Worm (Caenorhabditis elegans) whole organism, late embryonic: ENCODE data around the gene W07G4.5.

Experiments
- C08G9.2 ChIP-seq: sonication (generic microtip); optimal IDR thresholded peaks from 2 replicates; lab custom pipeline; 2016; ENCODE audit warnings: mild to moderate bottlenecking, missing genetic modification characterization, moderate library complexity, missing compliant biosample characterization
- C38D4.7 ChIP-seq: fragments of 200-800 bp; sonication (Bioruptor generic); optimal IDR thresholded peaks from 2 replicates; lab custom pipeline; 2018; ENCODE audit warnings: mild to moderate bottlenecking, missing genetic modification characterization, moderate library complexity, missing compliant biosample characterization
- F13H6.1 ChIP-seq: sonication (generic microtip); optimal IDR thresholded peaks from 2 replicates; lab custom pipeline; 2016; ENCODE audit warnings: missing genetic modification characterization, missing compliant biosample characterization
- K09A11.1 ChIP-seq: sonication (generic microtip); optimal IDR thresholded peaks from 2 replicates; lab custom pipeline; 2017; ENCODE audit warnings: antibody characterized with exemption, mild to moderate bottlenecking, missing genetic modification characterization, missing compliant biosample characterization; ENCODE audit not compliant: insufficient read depth
- ceh-14 ChIP-seq: sonication (generic microtip); optimal IDR thresholded peaks from 2 replicates; lab custom pipeline; 2016; ENCODE audit warnings: missing genotype, missing genetic modification characterization, missing compliant biosample characterization
- ceh-2 ChIP-seq: sonication (generic microtip); optimal IDR thresholded peaks from 2 replicates; lab custom pipeline; 2016; ENCODE audit warnings: missing genotype, missing genetic modification characterization, missing compliant biosample characterization
- ceh-24 ChIP-seq: sonication (generic microtip); optimal IDR thresholded peaks from 2 replicates; lab custom pipeline; 2016; ENCODE audit warnings: mild to moderate bottlenecking, missing genetic modification characterization, missing compliant biosample characterization
- ceh-31 ChIP-seq: sonication (generic microtip); optimal IDR thresholded peaks from 2 replicates; lab custom pipeline; 2016; ENCODE audit warnings: missing genetic modification characterization, missing compliant biosample characterization
- ceh-34 ChIP-seq: sonication (generic microtip); optimal IDR thresholded peaks from 2 replicates; lab custom pipeline; 2016; ENCODE audit warnings: mild to moderate bottlenecking, missing genetic modification characterization, missing compliant biosample characterization
- ceh-6 ChIP-seq: fragments of 200-800 bp; sonication (Bioruptor generic); optimal IDR thresholded peaks from 2 replicates; lab custom pipeline; 2018; ENCODE audit warnings: mild to moderate bottlenecking, missing genetic modification characterization, missing compliant biosample characterization
- che-1 ChIP-seq: sonication (generic microtip); optimal IDR thresholded peaks from 2 replicates; lab custom pipeline; 2016; ENCODE audit warnings: mild to moderate bottlenecking, missing genetic modification characterization, missing compliant biosample characterization
- elt-2 ChIP-seq: sonication (generic microtip); optimal IDR thresholded peaks from 2 replicates; lab custom pipeline; 2016; ENCODE audit warnings: missing genetic modification reagents, missing genetic modification characterization, missing compliant biosample characterization
- eyg-1 ChIP-seq: sonication (generic microtip); optimal IDR thresholded peaks from 2 replicates; lab custom pipeline; 2016; ENCODE audit warnings: missing genotype, missing genetic modification characterization, missing compliant biosample characterization
- fkh-10 ChIP-seq: fragments of 150-350 bp; optimal IDR thresholded peaks from 2 replicates; lab custom pipeline; 2014; ENCODE audit warnings: missing biosample characterization, missing genetic modification reagents, missing genetic modification characterization
- fkh-6 ChIP-seq: sonication (generic microtip); optimal IDR thresholded peaks from 2 replicates; lab custom pipeline; 2016; ENCODE audit warnings: missing genetic modification characterization, missing compliant biosample characterization
- hlh-30 ChIP-seq: sonication (generic microtip); optimal IDR thresholded peaks from 2 replicates; lab custom pipeline; 2017; ENCODE audit warnings: antibody characterized with exemption, missing genetic modification characterization, missing compliant biosample characterization; ENCODE audit not compliant: insufficient read depth
- hlh-8 ChIP-seq: sonication (generic microtip); optimal IDR thresholded peaks from 2 replicates; lab custom pipeline; 2016; ENCODE audit warnings: missing genotype, missing genetic modification characterization, missing compliant biosample characterization
- lim-6 ChIP-seq: sonication (generic microtip); optimal IDR thresholded peaks from 2 replicates; lab custom pipeline; 2016; ENCODE audit warnings: missing genetic modification characterization, missing compliant biosample characterization
- madf-2 ChIP-seq: sonication (generic microtip); optimal IDR thresholded peaks from 2 replicates; lab custom pipeline; 2017; ENCODE audit warnings: missing genetic modification characterization, missing compliant biosample characterization
- mec-3 ChIP-seq: sonication (generic microtip); optimal IDR thresholded peaks from 2 replicates; lab custom pipeline; 2016; ENCODE audit warnings: borderline replicate concordance, missing genetic modification characterization, missing compliant biosample characterization
- nhr-232 ChIP-seq: sonication (generic microtip); optimal IDR thresholded peaks from 2 replicates; lab custom pipeline; 2016; ENCODE audit warnings: missing genetic modification characterization, missing compliant biosample characterization
- npax-4 ChIP-seq: sonication (generic microtip); optimal IDR thresholded peaks from 2 replicates; lab custom pipeline; 2016; ENCODE audit warnings: missing genetic modification characterization, missing compliant biosample characterization
- pat-9 ChIP-seq: fragments of 200-800 bp; sonication (Bioruptor generic); optimal IDR thresholded peaks from 2 replicates; lab custom pipeline; 2018; ENCODE audit warnings: mild to moderate bottlenecking, missing genetic modification characterization, moderate library complexity, missing compliant biosample characterization
- pax-1 ChIP-seq: fragments of 150-350 bp; optimal IDR thresholded peaks from 2 replicates; lab custom pipeline; 2014; ENCODE audit warnings: missing biosample characterization, missing genetic modification characterization
- ref-2 ChIP-seq: sonication (generic microtip); optimal IDR thresholded peaks from 2 replicates; lab custom pipeline; 2016; ENCODE audit warnings: missing genetic modification characterization, missing compliant biosample characterization
- sox-2 ChIP-seq: fragments of 200-800 bp; sonication (Bioruptor generic); IDR thresholded peaks from 2 replicates; pipeline ENCODE4 v1.3.6; 2022; ENCODE audit warnings: missing genetic modification reagents, missing genetic modification characterization, missing compliant biosample characterization
- sox-4 ChIP-seq: sonication (generic microtip); optimal IDR thresholded peaks from 2 replicates; lab custom pipeline; 2017; ENCODE audit warnings: mild to moderate bottlenecking, missing genetic modification characterization, inconsistent platforms, missing compliant biosample characterization
- syd-9 ChIP-seq: sonication (generic microtip); optimal IDR thresholded peaks from 2 replicates; lab custom pipeline; 2016; ENCODE audit warnings: mild to moderate bottlenecking, missing genetic modification characterization, moderate library complexity, missing compliant biosample characterization
- ttx-3 ChIP-seq: sonication (generic microtip); optimal IDR thresholded peaks from 2 replicates; lab custom pipeline; 2016; ENCODE audit warnings: missing genetic modification reagents, missing genetic modification characterization, missing compliant biosample characterization
- unc-3 ChIP-seq, 2 experiments: fragments of 200-800 bp in 1 of 2; sonication (Bioruptor generic) in 1 of 2; sonication (generic microtip) in 1 of 2; conservative IDR thresholded peaks in 1 of 2; optimal IDR thresholded peaks in 1 of 2; 2 replicates each; pipeline versions ENCODE4 v1.3.6 to Lab custom; 2016 to 2022; ENCODE audit warnings: missing compliant biosample characterization in 2 of 2, missing genetic modification characterization in 2 of 2, missing genetic modification reagents in 1 of 2
- unc-42 ChIP-seq: sonication (generic microtip); optimal IDR thresholded peaks from 2 replicates; lab custom pipeline; 2016; ENCODE audit warnings: missing genotype, missing genetic modification characterization, missing compliant biosample characterization
- unc-55 ChIP-seq: sonication (generic microtip); optimal IDR thresholded peaks from 2 replicates; lab custom pipeline; 2017; ENCODE audit warnings: missing biosample characterization, missing genetic modification reagents, missing genetic modification characterization
- unc-86 ChIP-seq: sonication (generic microtip); optimal IDR thresholded peaks from 2 replicates; lab custom pipeline; 2016; ENCODE audit warnings: missing genetic modification characterization, missing compliant biosample characterization
- zip-5 ChIP-seq: sonication (generic microtip); optimal IDR thresholded peaks from 2 replicates; lab custom pipeline; 2016; ENCODE audit warnings: missing genetic modification characterization, missing compliant biosample characterization

Gene W07G4.5

DNA sequence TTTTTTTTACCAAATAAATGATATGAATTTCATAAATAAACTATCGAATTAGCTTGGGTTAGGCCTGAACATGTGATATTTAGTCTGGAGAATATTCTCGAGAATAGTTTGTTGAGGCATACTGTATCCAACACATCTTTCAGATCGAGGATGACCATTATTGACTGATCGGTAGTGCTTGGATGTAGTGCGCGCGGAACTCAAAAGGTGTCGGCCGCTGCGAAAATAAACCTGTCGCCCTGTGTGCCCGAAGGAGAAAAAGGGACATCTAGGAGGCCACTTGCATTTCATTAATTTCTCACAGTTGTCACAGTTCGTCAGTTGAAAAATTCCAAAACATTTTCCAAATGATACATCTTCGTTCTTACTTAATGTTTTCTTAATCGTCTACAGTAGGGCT, 16.4 kb downstream of the W07G4.5 start:
- TF ChIP-seq zip-5 (tag; lab: Kevin White, UChicago) (no peak), C08G9.2 (tag; lab: Kevin White, UChicago) (no peak), lim-6 (no peak), che-1 (tag; lab: Kevin White, UChicago) (no peak), F13H6.1 (tag; lab: Kevin White, UChicago) (no peak), ceh-24 (tag; lab: Kevin White, UChicago) (no peak), ceh-31 (tag; lab: Kevin White, UChicago) (no peak), nhr-232 (tag; lab: Kevin White, UChicago) (no peak), unc-3 (GFP tag; conservative IDR thresholded peaks at IDR 0.05; lab: Robert Waterston, UW) (no peak), unc-3 (tag; optimal IDR thresholded peaks at IDR 0.05; lab: Kevin White, UChicago) (no peak), syd-9 (no peak), ceh-14 (tag; lab: Kevin White, UChicago) (no peak), pat-9 (tag; lab: Kevin White, UChicago) (no peak), hlh-30 (no peak)

DNA sequence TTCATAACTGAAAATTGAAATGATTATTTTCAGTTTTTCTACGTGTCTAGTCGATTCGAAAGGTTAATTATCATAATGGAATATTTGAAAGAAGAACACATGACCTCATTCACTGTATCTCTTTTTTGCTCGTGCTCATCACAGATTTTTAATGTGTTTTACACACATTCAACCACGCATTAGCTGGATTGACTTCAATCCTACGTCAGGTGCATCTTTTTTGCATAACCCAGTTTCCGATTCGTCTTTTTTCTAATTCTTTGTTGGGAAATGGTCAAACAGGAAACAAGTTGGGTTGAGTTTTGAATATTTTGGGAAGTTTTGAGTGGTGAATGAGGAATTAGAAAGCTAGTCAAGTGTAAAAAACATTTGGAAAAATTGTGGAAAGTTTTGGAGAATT, 22.5 kb downstream of the W07G4.5 start:
- TF ChIP-seq ceh-6 (GFP tag; lab: Kevin White, UChicago): no peak
- TF ChIP-seq sox-2 (GFP tag; lab: Robert Waterston, UW): no peak
- no peak for TF ChIP-seq sox-4
- no peak for TF ChIP-seq ceh-34 (tag; lab: Kevin White, UChicago)

DNA sequence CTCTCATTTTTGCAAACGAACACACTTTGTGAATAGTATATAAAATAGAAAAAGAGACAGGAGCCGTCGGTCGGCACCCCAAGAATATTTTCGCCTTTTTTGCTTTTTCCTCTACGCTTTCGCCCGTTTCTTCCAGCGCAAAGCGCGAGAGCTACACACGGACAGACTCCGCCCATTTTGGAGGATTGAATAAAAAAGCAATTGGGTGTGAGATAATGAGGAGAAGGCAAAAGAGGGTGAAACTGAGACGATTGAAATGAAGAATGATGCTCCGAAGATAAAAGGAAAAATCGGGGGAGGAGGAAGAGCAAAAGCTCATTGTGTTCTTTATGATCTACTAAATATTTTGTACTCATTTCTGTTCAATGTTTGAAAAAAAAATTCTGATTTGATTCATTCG, 23.3 kb downstream of the W07G4.5 start, which contains the start of gene C34B4.3:
Gene C34B4.3, minus strand, starts transcription at position 101 of the 400 bp plus-strand sequence.
- TF ChIP-seq ceh-2 (tag; lab: Kevin White, UChicago) (no peak), eyg-1 (no peak), che-1 (tag; lab: Kevin White, UChicago) (no peak), sox-2 (GFP tag; lab: Robert Waterston, UW) (no peak), hlh-8 (tag; lab: Kevin White, UChicago) (no peak), unc-42 (tag; lab: Kevin White, UChicago) (no peak), C38D4.7 (no peak), nhr-232 (tag; lab: Kevin White, UChicago) (no peak)
- TF ChIP-seq, all 69 proteins: peak for 0

DNA sequence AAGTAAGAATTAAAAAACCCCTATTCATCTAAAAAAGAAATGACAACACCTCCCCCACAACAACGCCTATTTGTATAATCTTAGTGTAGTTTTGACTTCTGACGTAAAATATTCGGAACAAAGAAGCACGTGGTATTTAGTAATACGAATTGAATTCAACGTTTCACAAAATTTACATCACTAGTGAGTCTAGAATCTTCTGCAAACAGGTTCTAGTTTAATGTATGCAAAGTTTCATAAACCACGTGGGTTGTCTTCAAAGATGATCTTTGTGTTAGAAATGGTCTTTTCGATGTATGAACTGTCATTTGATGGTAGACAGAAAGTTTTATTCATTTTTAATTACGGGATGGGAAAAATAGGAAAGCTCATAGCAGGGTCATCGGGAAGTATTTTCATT, 25.4 kb downstream of the W07G4.5 start:
- TF ChIP-seq npax-4 (tag; lab: Kevin White, UChicago) (no peak), madf-2 (no peak), fkh-6 (tag; lab: Kevin White, UChicago) (no peak), ceh-24 (tag; lab: Kevin White, UChicago) (no peak), elt-2 (no peak), unc-55 (GFP tag; lab: Kevin White, UChicago) (no peak), pax-1 (tag; lab: Kevin White, UChicago) (no peak), K09A11.1 (tag; lab: Kevin White, UChicago) (no peak), fkh-10 (GFP tag; lab: Kevin White, UChicago) (no peak), che-1 (tag; lab: Kevin White, UChicago) (no peak), syd-9 (no peak), mec-3 (tag; lab: Kevin White, UChicago) (no peak), ceh-31 (tag; lab: Kevin White, UChicago) (no peak), ref-2 (tag; lab: Kevin White, UChicago) (no peak), nhr-232 (tag; lab: Kevin White, UChicago) (no peak), ttx-3 (tag; lab: Kevin White, UChicago) (no peak), ceh-14 (tag; lab: Kevin White, UChicago) (no peak), sox-2 (GFP tag; lab: Robert Waterston, UW) (no peak)

DNA sequence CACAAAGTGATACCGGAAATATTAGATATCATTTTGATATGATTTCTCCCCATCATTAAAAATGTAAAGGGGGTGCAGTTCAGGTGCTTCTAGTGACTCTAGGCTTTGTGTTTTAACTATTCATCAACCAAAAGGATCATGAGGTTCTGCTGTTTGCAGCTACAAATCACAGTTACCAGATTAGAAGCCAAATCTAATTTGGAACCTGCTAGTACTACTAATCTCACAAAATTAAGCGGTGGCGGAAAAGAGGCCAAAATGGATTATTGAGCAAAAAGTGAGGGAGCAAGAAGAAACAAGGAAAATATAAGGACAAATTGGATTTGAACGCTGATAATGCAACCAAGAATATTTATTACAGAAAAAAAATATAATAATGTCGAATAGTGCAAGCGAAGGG, 26.4 kb downstream of the W07G4.5 start:
- peak; percentile 31 for TF ChIP-seq unc-42 (tag; lab: Kevin White, UChicago)
- TF ChIP-seq unc-86 (tag; lab: Kevin White, UChicago): no peak
